Fruit fly (Drosophila melanogaster) whole organism, embryonic: Measurements from ENCODE around the gene CG12546.

ENCODE experiments used
- Atf6 ChIP-seq: fragments of 200-800 bp; sonication (Bioruptor generic); IDR thresholded peaks from 2 replicates; pipeline ENCODE4 v1.3.6; 2022; ENCODE audit warnings: missing biosample characterization, missing genetic modification characterization
- B-H2 ChIP-seq: fragments of 200-800 bp; sonication (Bioruptor generic); optimal IDR thresholded peaks from 2 replicates; lab custom pipeline; 2018; ENCODE audit warnings: missing biosample characterization, mild to moderate bottlenecking, missing genetic modification characterization
- Bdp1 ChIP-seq: fragments of 200-800 bp; sonication (Bioruptor generic); optimal IDR thresholded peaks from 3 replicates; lab custom pipeline; 2016; ENCODE audit warnings: missing biosample characterization, missing genetic modification characterization
- Blimp-1 ChIP-seq: fragments of 200-800 bp; sonication (Bioruptor generic); optimal IDR thresholded peaks from 3 replicates; lab custom pipeline; 2018; ENCODE audit warnings: missing biosample characterization, missing genetic modification characterization, mild to moderate bottlenecking, moderate library complexity, missing genetic modification reagents
- BtbVII ChIP-seq: fragments of 200-800 bp; sonication (Bioruptor generic); optimal IDR thresholded peaks from 3 replicates; lab custom pipeline; 2017; ENCODE audit warnings: missing biosample characterization, mild to moderate bottlenecking, missing genetic modification characterization
- CG1024 ChIP-seq: fragments of 200-800 bp; sonication (Bioruptor generic); IDR thresholded peaks from 2 replicates; pipeline ENCODE4 v1.3.6; 2022; ENCODE audit warnings: missing biosample characterization, missing genetic modification characterization
- CG11560 ChIP-seq: fragments of 200-800 bp; sonication (Bioruptor generic); IDR thresholded peaks from 3 replicates; pipeline ENCODE4 v1.3.6; 2022; ENCODE audit warnings: missing biosample characterization, missing genetic modification characterization
- CG1233 ChIP-seq: fragments of 200-800 bp; sonication (Bioruptor generic); optimal IDR thresholded peaks from 4 replicates; lab custom pipeline; 2018; ENCODE audit warnings: missing biosample characterization, mild to moderate bottlenecking, missing genetic modification characterization
- CG13894 ChIP-seq: fragments of 200-800 bp; sonication (Bioruptor generic); optimal IDR thresholded peaks from 3 replicates; lab custom pipeline; 2018; ENCODE audit warnings: missing biosample characterization, mild to moderate bottlenecking, missing genetic modification characterization, moderate library complexity
- CG14441 ChIP-seq: fragments of 200-800 bp; sonication (Bioruptor generic); IDR thresholded peaks from 2 replicates; pipeline ENCODE4 v1.3.6; 2022; ENCODE audit warnings: missing biosample characterization, missing genetic modification characterization
- CG15011 ChIP-seq: fragments of 200-800 bp; sonication (Bioruptor generic); optimal IDR thresholded peaks from 3 replicates; lab custom pipeline; 2018; ENCODE audit warnings: missing biosample characterization, mild to moderate bottlenecking, missing genetic modification characterization
- CG16863 ChIP-seq: fragments of 200-800 bp; sonication (Bioruptor generic); optimal IDR thresholded peaks from 3 replicates; lab custom pipeline; 2016; ENCODE audit warnings: missing biosample characterization, missing genetic modification characterization
- CG18011 ChIP-seq: fragments of 200-800 bp; sonication (Bioruptor generic); optimal IDR thresholded peaks from 2 replicates; lab custom pipeline; 2017; ENCODE audit warnings: missing biosample characterization, missing genetic modification characterization, mild to moderate bottlenecking, moderate library complexity, missing genotype
- CG18599 ChIP-seq: fragments of 200-800 bp; sonication (Bioruptor generic); optimal IDR thresholded peaks from 3 replicates; lab custom pipeline; 2017; ENCODE audit warnings: missing biosample characterization, missing genetic modification characterization, mild to moderate bottlenecking, moderate library complexity, missing genetic modification reagents
- CG2875 ChIP-seq: fragments of 200-800 bp; sonication (Bioruptor generic); optimal IDR thresholded peaks from 2 replicates; lab custom pipeline; 2017; ENCODE audit warnings: missing biosample characterization, mild to moderate bottlenecking, missing genetic modification characterization, missing genetic modification reagents
- CG31388 ChIP-seq: fragments of 200-800 bp; sonication (Bioruptor generic); optimal IDR thresholded peaks from 2 replicates; lab custom pipeline; 2016; ENCODE audit warnings: missing biosample characterization, missing genetic modification characterization
- CG34376 ChIP-seq: fragments of 200-800 bp; sonication (Bioruptor generic); optimal IDR thresholded peaks from 2 replicates; lab custom pipeline; 2018; ENCODE audit warnings: missing biosample characterization, mild to moderate bottlenecking, missing genetic modification characterization
- CG3838 ChIP-seq: fragments of 200-800 bp; sonication (Bioruptor generic); optimal IDR thresholded peaks from 3 replicates; lab custom pipeline; 2016; ENCODE audit warnings: missing biosample characterization, missing genetic modification characterization
- CG3847 ChIP-seq: fragments of 200-800 bp; sonication (Bioruptor generic); IDR thresholded peaks from 2 replicates; pipeline ENCODE4 v1.3.6; 2022; ENCODE audit warnings: missing biosample characterization, missing genetic modification characterization
- CG4617 ChIP-seq: fragments of 200-800 bp; sonication (Bioruptor generic); optimal IDR thresholded peaks from 3 replicates; lab custom pipeline; 2016; ENCODE audit warnings: missing biosample characterization, missing genetic modification characterization, borderline replicate concordance
- CG6175 ChIP-seq: fragments of 200-800 bp; sonication (Bioruptor generic); IDR thresholded peaks from 3 replicates; pipeline ENCODE4 v1.3.6; 2022; ENCODE audit warnings: missing biosample characterization, missing genetic modification characterization
- CG7271 ChIP-seq: fragments of 200-800 bp; sonication (Bioruptor generic); optimal IDR thresholded peaks from 2 replicates; lab custom pipeline; 2018; ENCODE audit warnings: missing biosample characterization, mild to moderate bottlenecking, missing genetic modification characterization, moderate library complexity
- CG7556 ChIP-seq: fragments of 200-800 bp; sonication (Bioruptor generic); optimal IDR thresholded peaks from 2 replicates; lab custom pipeline; 2017; ENCODE audit warnings: missing biosample characterization, mild to moderate bottlenecking, missing genetic modification characterization
- CG8388 ChIP-seq: fragments of 200-800 bp; sonication (Bioruptor generic); optimal IDR thresholded peaks from 2 replicates; lab custom pipeline; 2019; ENCODE audit warnings: missing biosample characterization, mild to moderate bottlenecking, missing genetic modification characterization, moderate library complexity
- Camta ChIP-seq: fragments of 200-800 bp; sonication (Bioruptor generic); optimal IDR thresholded peaks from 2 replicates; lab custom pipeline; 2016; ENCODE audit warnings: missing biosample characterization, missing genetic modification characterization
- Dbx ChIP-seq: fragments of 200-800 bp; sonication (Bioruptor generic); IDR thresholded peaks from 3 replicates; pipeline ENCODE4 v1.3.6; 2022; ENCODE audit warnings: missing biosample characterization, missing genetic modification characterization
- E2f2 ChIP-seq: fragments of 200-800 bp; sonication (Bioruptor generic); IDR thresholded peaks from 2 replicates; pipeline ENCODE4 v1.3.6; 2022; ENCODE audit warnings: missing biosample characterization, missing genetic modification characterization
- Fer1 ChIP-seq: fragments of 200-800 bp; sonication (Bioruptor generic); optimal IDR thresholded peaks from 2 replicates; lab custom pipeline; 2017; ENCODE audit warnings: missing biosample characterization, mild to moderate bottlenecking, missing genetic modification characterization
- NK7.1 ChIP-seq: fragments of 200-800 bp; sonication (Bioruptor generic); optimal IDR thresholded peaks from 3 replicates; lab custom pipeline; 2016; ENCODE audit warnings: missing biosample characterization, missing genetic modification characterization
- Poxn ChIP-seq: fragments of 200-800 bp; sonication (Bioruptor generic); IDR thresholded peaks from 2 replicates; pipeline ENCODE4 v1.3.6; 2022; ENCODE audit warnings: missing biosample characterization, missing genetic modification characterization
- Six4 ChIP-seq: fragments of 200-800 bp; sonication (Bioruptor generic); optimal IDR thresholded peaks from 2 replicates; lab custom pipeline; 2016; ENCODE audit warnings: missing biosample characterization, missing genetic modification characterization
- Sox100B ChIP-seq: fragments of 200-800 bp; sonication (Bioruptor generic); optimal IDR thresholded peaks from 3 replicates; lab custom pipeline; 2018; ENCODE audit warnings: missing biosample characterization, mild to moderate bottlenecking, missing genetic modification characterization
- Sry-δ ChIP-seq: fragments of 200-800 bp; sonication (Bioruptor generic); optimal IDR thresholded peaks from 2 replicates; lab custom pipeline; 2016; ENCODE audit warnings: missing biosample characterization, missing genetic modification characterization
- Xrp1 ChIP-seq: fragments of 200-800 bp; sonication (Bioruptor generic); IDR thresholded peaks from 2 replicates; pipeline ENCODE4 v1.3.6; 2022; ENCODE audit warnings: missing biosample characterization, missing genetic modification characterization
- cad ChIP-seq: fragments of >200 bp; optimal IDR thresholded peaks from 2 replicates; lab custom pipeline; 2017; ENCODE audit warnings: missing biosample characterization, missing genetic modification characterization
- croc ChIP-seq: fragments of 200-800 bp; sonication (Bioruptor generic); conservative IDR thresholded peaks from 3 replicates; pipeline ENCODE4 v1.3.6; 2022; ENCODE audit warnings: missing biosample characterization, missing genetic modification characterization
- da ChIP-seq: fragments of 200-800 bp; sonication (Bioruptor generic); optimal IDR thresholded peaks from 2 replicates; lab custom pipeline; 2016; ENCODE audit warnings: missing biosample characterization, missing genetic modification characterization
- ems ChIP-seq: fragments of 200-800 bp; sonication (Bioruptor generic); optimal IDR thresholded peaks from 3 replicates; lab custom pipeline; 2016; ENCODE audit warnings: missing biosample characterization, missing genetic modification characterization
- fd102C ChIP-seq: fragments of 200-800 bp; sonication (Bioruptor generic); optimal IDR thresholded peaks from 2 replicates; lab custom pipeline; 2018; ENCODE audit warnings: missing biosample characterization, mild to moderate bottlenecking, missing genetic modification characterization, moderate library complexity
- fd96Cb ChIP-seq: fragments of 200-800 bp; sonication (Bioruptor generic); optimal IDR thresholded peaks from 2 replicates; lab custom pipeline; 2018; ENCODE audit warnings: missing biosample characterization, mild to moderate bottlenecking, missing genetic modification characterization, moderate library complexity
- gcm ChIP-seq: fragments of 200-800 bp; sonication (Bioruptor generic); optimal IDR thresholded peaks from 2 replicates; lab custom pipeline; 2019; ENCODE audit warnings: missing biosample characterization, mild to moderate bottlenecking, missing genetic modification characterization, moderate library complexity
- gfzf ChIP-seq: fragments of 200-800 bp; sonication (Bioruptor generic); optimal IDR thresholded peaks from 2 replicates; lab custom pipeline; 2016; ENCODE audit warnings: missing biosample characterization, mild to moderate bottlenecking, missing genetic modification characterization, moderate library complexity
- lov ChIP-seq, 2 experiments: fragments of 200-800 bp in 1 of 2; fragments of >200 bp in 1 of 2; sonication (Bioruptor generic) in 1 of 2; IDR thresholded peaks in 1 of 2; optimal IDR thresholded peaks in 1 of 2; 2 replicates in 1 of 2; 3 replicates in 1 of 2; pipeline versions ENCODE4 v1.3.6 to Lab custom; 2017 to 2022; ENCODE audit warnings: missing biosample characterization in 1 of 2, missing genetic modification characterization in 1 of 2
- repo ChIP-seq: fragments of 200-800 bp; sonication (Bioruptor generic); optimal IDR thresholded peaks from 2 replicates; lab custom pipeline; 2016; ENCODE audit warnings: missing biosample characterization, missing genetic modification characterization
- sens-2 ChIP-seq: fragments of 200-800 bp; sonication (Bioruptor generic); IDR thresholded peaks from 2 replicates; pipeline ENCODE4 v1.3.6; 2022; ENCODE audit warnings: missing biosample characterization, missing genetic modification characterization
- slbo ChIP-seq: fragments of 200-800 bp; sonication (Bioruptor generic); IDR thresholded peaks from 2 replicates; pipeline ENCODE4 v1.3.6; 2022; ENCODE audit warnings: missing biosample characterization, missing genetic modification characterization
- sr ChIP-seq: fragments of 200-800 bp; sonication (Bioruptor generic); IDR thresholded peaks from 3 replicates; pipeline ENCODE4 v1.3.6; 2022; ENCODE audit warnings: missing biosample characterization, missing genetic modification characterization
- trh ChIP-seq: fragments of 200-800 bp; sonication (Bioruptor generic); optimal IDR thresholded peaks from 2 replicates; lab custom pipeline; 2016; ENCODE audit warnings: missing biosample characterization, missing genetic modification characterization
- wek ChIP-seq: fragments of 200-800 bp; sonication (Bioruptor generic); optimal IDR thresholded peaks from 3 replicates; lab custom pipeline; 2018; ENCODE audit warnings: missing biosample characterization, mild to moderate bottlenecking, missing genetic modification characterization, moderate library complexity

Gene CG12546

dm6 chr3L:22741389-22742120 is 47.9 kb upstream of the CG12546 start, which contains the start of gene CG7369 (continued):
- no peak for TF ChIP-seq gfzf (GFP tag; lab: Kevin White, UChicago)
- TF ChIP-seq slbo (GFP tag; lab: Robert Waterston, UW), result peak; percentile 86
- peak; percentile 88 for TF ChIP-seq Blimp-1
- TF ChIP-seq Fer1 (GFP tag; lab: Kevin White, UChicago), result peak; percentile 80
- peak; percentile 67 for TF ChIP-seq croc (GFP tag; lab: Robert Waterston, UW)
- TF ChIP-seq Camta, result peak; percentile 36
- TF ChIP-seq NK7.1 (GFP tag; lab: Kevin White, UChicago), result peak; percentile 32
- TF ChIP-seq CG18599 (GFP tag; lab: Kevin White, UChicago), result peak; percentile 90
- peak; percentile 78 for TF ChIP-seq Xrp1 (GFP tag; lab: Robert Waterston, UW)
- no peak; the same call in 1 of the 3 replicates for TF ChIP-seq CG11560
- peak; percentile 85 for TF ChIP-seq CG1233
- peak; percentile 77 for TF ChIP-seq Atf6 (GFP tag; lab: Robert Waterston, UW)
- peak; percentile 68 for TF ChIP-seq E2f2 (GFP tag; lab: Robert Waterston, UW)
- peak; percentile 67 for TF ChIP-seq Sry-δ (GFP tag; lab: Kevin White, UChicago)
- TF ChIP-seq repo (GFP tag; lab: Kevin White, UChicago), result peak; percentile 60
- TF ChIP-seq CG31388, result peak; percentile 59
- peak; percentile 26; the same call in 1 of the 2 replicates for TF ChIP-seq sens-2 (GFP tag; lab: Robert Waterston, UW)
- TF ChIP-seq Poxn (GFP tag; lab: Robert Waterston, UW), result peak; percentile 57; the same call in 1 of the 2 replicates
- peak; percentile 68 for TF ChIP-seq CG14441 (GFP tag; lab: Robert Waterston, UW)
- TF ChIP-seq CG15011 (GFP tag; lab: Kevin White, UChicago), result peak; percentile 80
- peak; percentile 63 for TF ChIP-seq CG16863
- TF ChIP-seq B-H2 (GFP tag; lab: Kevin White, UChicago), result peak; percentile 85
- TF ChIP-seq wek (GFP tag; lab: Kevin White, UChicago), result peak; percentile 96
- TF ChIP-seq ems (GFP tag; lab: Kevin White, UChicago), result peak; percentile 57
- TF ChIP-seq BtbVII (GFP tag; lab: Kevin White, UChicago), result peak; percentile 81
- TF ChIP-seq fd96Cb (tag; lab: Kevin White, UChicago), result peak; percentile 67
- peak; percentile 41 for TF ChIP-seq CG8388
- TF ChIP-seq CG4617 (GFP tag; lab: Kevin White, UChicago), result peak; percentile 62
- peak; percentile 81 for TF ChIP-seq Sox100B (GFP tag; lab: Kevin White, UChicago)
- peak; percentile 77 for TF ChIP-seq Six4
- TF ChIP-seq sr (GFP tag; lab: Robert Waterston, UW), result peak; percentile 6
- TF ChIP-seq CG3838, result peak; percentile 29
- peak; percentile 79 for TF ChIP-seq CG18011 (GFP tag; lab: Kevin White, UChicago)
- peak; percentile 55 for TF ChIP-seq gcm
- TF ChIP-seq CG7556 (GFP tag; lab: Kevin White, UChicago), result peak; percentile 87
- peak; percentile 36 for TF ChIP-seq Bdp1 (GFP tag; lab: Kevin White, UChicago)
- peak; percentile 67 for TF ChIP-seq trh (GFP tag; lab: Kevin White, UChicago)
- peak; percentile 44 for TF ChIP-seq da (GFP tag; lab: Kevin White, UChicago)
- TF ChIP-seq CG2875, result peak; percentile 69
- TF ChIP-seq cad (GFP tag; lab: Kevin White, UChicago), result no peak
- TF ChIP-seq lov (optimal IDR thresholded peaks at IDR 0.05; lab: Kevin White, UChicago), result no peak
- TF ChIP-seq lov (GFP tag; IDR thresholded peaks at IDR 0.05; lab: Robert Waterston, UW), result no peak
- TF ChIP-seq CG7271 (tag; lab: Kevin White, UChicago), result peak; percentile 42
- TF ChIP-seq CG34376 (GFP tag; lab: Kevin White, UChicago), result peak; percentile 83
- no peak for TF ChIP-seq fd102C (GFP tag; lab: Kevin White, UChicago)
- TF ChIP-seq CG1024 (GFP tag; lab: Robert Waterston, UW), result no peak; the same call in 1 of the 2 replicates
- TF ChIP-seq CG3847 (GFP tag; lab: Robert Waterston, UW), result peak; percentile 91
- TF ChIP-seq CG6175, result 0 out of 3 replicates have a peak, but pooled peaks have one; percentile 36
- TF ChIP-seq Dbx (GFP tag; lab: Robert Waterston, UW), result peak; percentile 89
- peak; percentile 81 for TF ChIP-seq CG13894 (tag; lab: Kevin White, UChicago)
